Worm (Caenorhabditis elegans): ENCODE data around the gene Y69A2AR.22.

DNA sequence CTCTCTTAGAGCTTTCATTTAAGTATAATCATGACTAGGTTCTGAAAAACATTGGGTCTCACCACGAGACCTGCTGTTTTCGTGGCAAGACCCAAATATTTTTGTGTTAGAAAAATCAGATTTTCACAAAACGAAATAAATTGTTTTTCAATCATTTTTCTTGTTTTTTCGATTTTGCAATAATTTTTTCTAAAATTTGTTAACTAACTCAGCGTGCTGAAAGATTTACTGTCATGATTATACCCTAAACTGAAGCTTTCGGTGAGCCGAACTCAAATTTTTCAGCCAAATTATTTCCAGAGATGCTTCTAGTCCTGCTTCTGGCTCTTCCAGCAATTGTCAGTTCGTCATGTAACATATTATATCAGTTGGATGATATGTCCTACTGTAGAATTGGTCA, 25.8 kb downstream of the Y69A2AR.22 start, which contains the start of gene Y69A2AL.2:
- TF ChIP-seq R02D3.7 (tag; optimal IDR thresholded peaks at IDR 0.05), result no peak
- no peak for TF ChIP-seq snpc-4 (tag; optimal IDR thresholded peaks at IDR 0.05)
- no peak for TF ChIP-seq ama-1 (optimal IDR thresholded peaks at IDR 0.05)
- no peak for TF ChIP-seq daf-12 (tag; optimal IDR thresholded peaks at IDR 0.05)
- TF ChIP-seq D1046.2 (GFP tag; IDR thresholded peaks at IDR 0.05), result no peak
- TF ChIP-seq fkh-10 (GFP tag; optimal IDR thresholded peaks at IDR 0.05), result no peak
- TF ChIP-seq aha-1 (tag), result no peak
- TF ChIP-seq nhr-11 (tag; optimal IDR thresholded peaks at IDR 0.05), result no peak
- TF ChIP-seq nhr-10 (tag; optimal IDR thresholded peaks at IDR 0.05), result no peak
- TF ChIP-seq ceh-62 (tag; optimal IDR thresholded peaks at IDR 0.05), result no peak
- no peak for TF ChIP-seq zag-1 (tag; optimal IDR thresholded peaks at IDR 0.05)
- TF ChIP-seq F10B5.3 (tag; optimal IDR thresholded peaks at IDR 0.05), result no peak
- TF ChIP-seq Y75B8A.6 (GFP tag; IDR thresholded peaks at IDR 0.05), result no peak
- TF ChIP-seq lin-13 (GFP tag; optimal IDR thresholded peaks at IDR 0.05), result no peak

All from whole organism, L4 larva.